Worm (Caenorhabditis elegans): ENCODE results near the gene T25D3.3.

The T25D3.3 gene

ce11 chrII:152283-152682, at the start of gene T25D3.3:
TSS of gene T25D3.3 (plus strand) at chrII:152583.
- TF ChIP-seq lin-39 (tag; optimal IDR thresholded peaks at IDR 0.05) (no peak), nhr-28 (tag; optimal IDR thresholded peaks at IDR 0.05) (no peak), ztf-11 (tag; optimal IDR thresholded peaks at IDR 0.05) (no peak), lin-15B (tag; optimal IDR thresholded peaks at IDR 0.05) (no peak), pqm-1 (tag; optimal IDR thresholded peaks at IDR 0.05) (no peak), nhr-25 (tag; optimal IDR thresholded peaks at IDR 0.05) (no peak), nhr-12 (tag; optimal IDR thresholded peaks at IDR 0.05) (no peak), ZK546.5 (tag; optimal IDR thresholded peaks at IDR 0.05) (no peak), mml-1 (tag; optimal IDR thresholded peaks at IDR 0.05) (no peak), nhr-11 (tag; optimal IDR thresholded peaks at IDR 0.05) (no peak), fos-1 (tag; optimal IDR thresholded peaks at IDR 0.05) (no peak), eor-1 (tag; optimal IDR thresholded peaks at IDR 0.05) (no peak), nhr-237 (tag; optimal IDR thresholded peaks at IDR 0.05) (no peak), lsy-12 (tag; optimal IDR thresholded peaks at IDR 0.05) (no peak)

DNA sequence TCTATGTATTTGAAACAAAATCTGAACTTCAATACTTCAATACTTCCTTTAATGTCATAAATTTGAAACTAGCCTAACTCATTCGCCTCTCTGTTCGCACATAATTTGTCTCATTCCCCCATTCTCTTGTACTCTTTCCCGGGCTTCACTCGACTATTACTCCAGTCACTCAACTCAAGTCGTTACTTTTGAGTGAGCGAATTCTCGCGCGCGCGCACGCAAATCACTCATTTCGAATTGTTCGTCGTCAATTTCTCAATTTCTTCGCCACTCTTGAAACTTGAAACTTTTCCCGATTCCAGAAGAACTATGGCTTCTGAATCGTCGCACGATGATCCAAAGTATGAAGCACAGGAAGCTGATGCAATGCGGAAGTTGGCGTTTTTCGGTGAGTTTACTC, 48.1 kb upstream of the T25D3.3 start, which contains the start of gene col-68:
col-68 (plus strand) TSS at position 301 of the 400 bp plus-strand sequence.
- TF ChIP-seq ama-1 (optimal IDR thresholded peaks at IDR 0.05), result no peak
- TF ChIP-seq nhr-237 (tag; optimal IDR thresholded peaks at IDR 0.05), result no peak
- TF ChIP-seq aly-2 (tag; optimal IDR thresholded peaks at IDR 0.05), result no peak
- TF ChIP-seq unc-62 (GFP tag; optimal IDR thresholded peaks at IDR 0.05), result no peak
- no peak for TF ChIP-seq skn-1 (tag; optimal IDR thresholded peaks at IDR 0.05)
- TF ChIP-seq daf-12 (tag; optimal IDR thresholded peaks at IDR 0.05), result no peak
- TF ChIP-seq snpc-4 (tag; optimal IDR thresholded peaks at IDR 0.05), result no peak
- TF ChIP-seq ceh-16 (tag; optimal IDR thresholded peaks at IDR 0.05), result no peak
- no peak for TF ChIP-seq R02D3.7 (tag; optimal IDR thresholded peaks at IDR 0.05)
- TF ChIP-seq nhr-43 (tag; optimal IDR thresholded peaks at IDR 0.05; ENCODE audit: poor library complexity, severe bottlenecking), result no peak
- TF ChIP-seq zag-1 (tag; optimal IDR thresholded peaks at IDR 0.05), result no peak
- TF ChIP-seq ztf-11 (tag; optimal IDR thresholded peaks at IDR 0.05), result no peak
- TF ChIP-seq sea-2 (GFP tag; optimal IDR thresholded peaks at IDR 0.05), result no peak
- no peak for TF ChIP-seq jun-1 (tag; optimal IDR thresholded peaks at IDR 0.05)
- no peak for TF ChIP-seq elt-2 (tag; optimal IDR thresholded peaks at IDR 0.05)
- TF ChIP-seq ceh-9 (tag; optimal IDR thresholded peaks at IDR 0.05), result no peak
- TF ChIP-seq nhr-77 (tag; optimal IDR thresholded peaks at IDR 0.05), result no peak

DNA sequence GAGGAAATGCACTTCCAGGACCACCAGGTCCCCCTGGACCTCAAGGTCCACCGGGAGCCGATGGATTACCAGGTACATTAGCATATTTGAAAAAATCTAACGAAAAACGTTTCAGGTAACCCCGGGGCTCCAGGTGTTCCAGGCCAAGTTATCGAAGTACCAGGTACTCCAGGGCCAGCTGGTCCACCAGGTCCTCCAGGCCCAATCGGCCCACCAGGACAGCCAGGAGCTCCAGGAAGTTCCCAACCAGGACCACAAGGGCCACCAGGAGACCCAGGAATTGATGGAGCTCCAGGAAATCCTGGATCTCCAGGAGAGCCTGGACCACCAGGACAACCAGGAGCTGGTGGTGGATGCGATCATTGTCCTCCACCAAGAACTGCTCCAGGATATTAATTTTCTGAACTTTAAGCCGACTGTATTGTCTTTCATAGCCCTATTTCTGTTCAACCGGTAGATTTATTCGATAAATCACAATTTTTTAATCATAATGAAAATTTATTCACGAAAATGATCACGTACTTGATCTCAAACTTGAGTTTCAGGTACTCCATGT, 47.0 kb upstream of the T25D3.3 start:
- TF ChIP-seq ama-1 (optimal IDR thresholded peaks at IDR 0.05) (no peak), skn-1 (tag; optimal IDR thresholded peaks at IDR 0.05) (no peak), hmg-11 (tag; optimal IDR thresholded peaks at IDR 0.05) (no peak), egl-5 (tag; optimal IDR thresholded peaks at IDR 0.05) (no peak), nhr-43 (tag; optimal IDR thresholded peaks at IDR 0.05; ENCODE audit: poor library complexity, severe bottlenecking) (no peak), R02D3.7 (tag; optimal IDR thresholded peaks at IDR 0.05) (no peak), daf-12 (tag; optimal IDR thresholded peaks at IDR 0.05) (no peak), nhr-11 (tag; optimal IDR thresholded peaks at IDR 0.05) (no peak), elt-1 (tag; optimal IDR thresholded peaks at IDR 0.05) (no peak), ztf-11 (tag; optimal IDR thresholded peaks at IDR 0.05) (no peak), lin-39 (tag; optimal IDR thresholded peaks at IDR 0.05) (no peak), nhr-28 (tag; optimal IDR thresholded peaks at IDR 0.05) (no peak), nhr-237 (tag; optimal IDR thresholded peaks at IDR 0.05) (no peak), unc-39 (tag; optimal IDR thresholded peaks at IDR 0.05) (no peak), sea-2 (GFP tag; optimal IDR thresholded peaks at IDR 0.05) (no peak), elt-3 (tag; optimal IDR thresholded peaks at IDR 0.05) (no peak), ZK546.5 (tag; optimal IDR thresholded peaks at IDR 0.05) (no peak)

- no peak for TF ChIP-seq lsy-12 (tag; optimal IDR thresholded peaks at IDR 0.05)
- no peak for TF ChIP-seq daf-12 (tag; optimal IDR thresholded peaks at IDR 0.05)
- no peak for TF ChIP-seq sea-2 (GFP tag; optimal IDR thresholded peaks at IDR 0.05)
- no peak for TF ChIP-seq nhr-237 (tag; optimal IDR thresholded peaks at IDR 0.05)
- TF ChIP-seq lin-39 (tag; optimal IDR thresholded peaks at IDR 0.05), result no peak
- no peak for TF ChIP-seq nhr-23 (tag; optimal IDR thresholded peaks at IDR 0.05)
- no peak for TF ChIP-seq egl-27 (tag; optimal IDR thresholded peaks at IDR 0.05)
- TF ChIP-seq ceh-16 (tag; optimal IDR thresholded peaks at IDR 0.05), result no peak
- no peak for TF ChIP-seq ama-1 (optimal IDR thresholded peaks at IDR 0.05)
- no peak for TF ChIP-seq hmg-11 (tag; optimal IDR thresholded peaks at IDR 0.05)
- TF ChIP-seq jun-1 (tag; optimal IDR thresholded peaks at IDR 0.05), result no peak
- TF ChIP-seq nhr-76 (tag; optimal IDR thresholded peaks at IDR 0.05), result no peak
- no peak for TF ChIP-seq fkh-10 (GFP tag; optimal IDR thresholded peaks at IDR 0.05)
- TF ChIP-seq zag-1 (tag; optimal IDR thresholded peaks at IDR 0.05), result no peak
- no peak for TF ChIP-seq nhr-77 (tag; optimal IDR thresholded peaks at IDR 0.05)
- TF ChIP-seq egl-5 (tag; optimal IDR thresholded peaks at IDR 0.05), result no peak
- TF ChIP-seq lin-15B (tag; optimal IDR thresholded peaks at IDR 0.05), result no peak
- no peak for TF ChIP-seq ZK546.5 (tag; optimal IDR thresholded peaks at IDR 0.05)
- TF ChIP-seq eor-1 (tag; optimal IDR thresholded peaks at IDR 0.05), result no peak
Measured at ce11 chrII:105889-106288, 46.5 kb upstream of the T25D3.3 start, which contains the start of gene txt-1. TSS of gene txt-1 (plus strand) at chrII:106189.
